Worm (Caenorhabditis elegans) whole organism, L1 larva: Measurements from ENCODE around the gene swip-10.
A peak's percentile ranks its signal among the peaks of the same experiment; 100 is the strongest.

Experiments
- C16A3.4 ChIP-seq: fragments of 150-350 bp; optimal IDR thresholded peaks from 2 replicates; lab custom pipeline; 2014; ENCODE audit warnings: missing biosample characterization, missing genetic modification characterization
- F16B12.6 ChIP-seq: fragments of 150-350 bp; optimal IDR thresholded peaks from 2 replicates; lab custom pipeline; 2014; ENCODE audit warnings: missing biosample characterization, missing genetic modification characterization
- Y116A8C.19 ChIP-seq: sonication (generic microtip); optimal IDR thresholded peaks from 2 replicates; lab custom pipeline; 2016; ENCODE audit warnings: missing compliant biosample characterization, missing genetic modification characterization, borderline replicate concordance
- aha-1 ChIP-seq: fragments of 150-350 bp; optimal IDR thresholded peaks from 2 replicates; lab custom pipeline; 2014; ENCODE audit warnings: missing biosample characterization, missing genetic modification characterization
- aly-2 ChIP-seq: fragments of 150-350 bp; optimal IDR thresholded peaks from 2 replicates; lab custom pipeline; 2014; ENCODE audit warnings: missing biosample characterization, missing genetic modification characterization
- ama-1 ChIP-seq: fragments of 150-350 bp; optimal IDR thresholded peaks from 2 replicates; lab custom pipeline; 2014
- blmp-1 ChIP-seq: fragments of 150-350 bp; optimal IDR thresholded peaks from 2 replicates; lab custom pipeline; 2014; ENCODE audit warnings: missing biosample characterization, missing genetic modification characterization
- ceh-8 ChIP-seq: fragments of 200-800 bp; sonication (Bioruptor generic); optimal IDR thresholded peaks from 2 replicates; lab custom pipeline; 2018; ENCODE audit warnings: mild to moderate bottlenecking, missing genetic modification characterization, moderate library complexity, missing compliant biosample characterization
- ceh-82 ChIP-seq, 3 experiments: fragments of 150-350 bp in 1 of 3; sonication (generic microtip) in 2 of 3; optimal IDR thresholded peaks; 2 replicates each; lab custom pipeline; 2014 to 2017; ENCODE audit warnings: missing biosample characterization in 3 of 3, missing genetic modification characterization in 3 of 3
- dpl-1 ChIP-seq, 3 experiments: fragments of 150-350 bp in 2 of 3; sonication (generic microtip) in 1 of 3; optimal IDR thresholded peaks; 2 replicates each; lab custom pipeline; 2014 to 2017; ENCODE audit warnings: missing biosample characterization in 3 of 3, missing genetic modification characterization in 3 of 3, missing genetic modification reagents in 3 of 3
- dsc-1 ChIP-seq: sonication (generic microtip); optimal IDR thresholded peaks from 2 replicates; lab custom pipeline; 2016; ENCODE audit warnings: mild to moderate bottlenecking, missing genetic modification characterization, missing compliant biosample characterization
- egl-13 ChIP-seq: sonication (generic microtip); optimal IDR thresholded peaks from 2 replicates; lab custom pipeline; 2016; ENCODE audit warnings: missing genotype, missing genetic modification reagents, missing genetic modification characterization, missing compliant biosample characterization
- egl-27 ChIP-seq, 2 experiments: fragments of 150-350 bp in 1 of 2; sonication (generic microtip); optimal IDR thresholded peaks; 3 replicates each; lab custom pipeline; 2017 to 2018; ENCODE audit warnings: missing biosample characterization in 2 of 2, missing genetic modification characterization in 2 of 2, missing genetic modification reagents in 2 of 2
- ets-5 ChIP-seq: fragments of 200-800 bp; sonication (Bioruptor generic); IDR thresholded peaks from 2 replicates; pipeline ENCODE4 v1.3.6; 2022; ENCODE audit warnings: missing genetic modification characterization, missing compliant biosample characterization
- fkh-10 ChIP-seq: sonication (generic microtip); optimal IDR thresholded peaks from 2 replicates; lab custom pipeline; 2017; ENCODE audit warnings: missing biosample characterization, missing genetic modification reagents, missing genetic modification characterization
- fkh-4 ChIP-seq: sonication (generic microtip); optimal IDR thresholded peaks from 2 replicates; lab custom pipeline; 2016; ENCODE audit warnings: missing compliant biosample characterization, missing genetic modification characterization, borderline replicate concordance
- grh-1 ChIP-seq: fragments of 200-800 bp; sonication (Bioruptor generic); IDR thresholded peaks from 2 replicates; pipeline ENCODE4 v1.3.6; 2022; ENCODE audit warnings: missing genetic modification reagents, missing genetic modification characterization, missing compliant biosample characterization
- hlh-17 ChIP-seq: fragments of 200-800 bp; sonication (Bioruptor generic); optimal IDR thresholded peaks from 2 replicates; lab custom pipeline; 2018; ENCODE audit warnings: missing genetic modification characterization, mild to moderate bottlenecking, missing compliant biosample characterization, moderate library complexity, borderline replicate concordance
- hlh-4 ChIP-seq: sonication (generic microtip); optimal IDR thresholded peaks from 2 replicates; lab custom pipeline; 2016; ENCODE audit warnings: mild to moderate bottlenecking, missing genetic modification characterization, missing compliant biosample characterization
- hpl-2 ChIP-seq: fragments of 150-350 bp; optimal IDR thresholded peaks from 2 replicates; lab custom pipeline; 2014; ENCODE audit warnings: missing biosample characterization, missing genetic modification reagents, missing genetic modification characterization
- irx-1 ChIP-seq: sonication (generic microtip); optimal IDR thresholded peaks from 2 replicates; lab custom pipeline; 2016; ENCODE audit warnings: missing genetic modification characterization, missing compliant biosample characterization
- lin-14 ChIP-seq: fragments of 200-800 bp; sonication (Bioruptor generic); optimal IDR thresholded peaks from 2 replicates; lab custom pipeline; 2018; ENCODE audit warnings: mild to moderate bottlenecking, missing genetic modification characterization, moderate library complexity, missing compliant biosample characterization
- lin-15B ChIP-seq: fragments of 150-350 bp; sonication (generic microtip); optimal IDR thresholded peaks from 3 replicates; lab custom pipeline; 2014; ENCODE audit warnings: missing biosample characterization, missing genetic modification characterization
- lin-35 ChIP-seq, 2 experiments: fragments of 150-350 bp; optimal IDR thresholded peaks; 2 replicates each; lab custom pipeline; 2014; ENCODE audit warnings: missing biosample characterization in 2 of 2, missing genetic modification characterization in 2 of 2, missing genetic modification reagents in 2 of 2
- lin-39 ChIP-seq: fragments of 150-350 bp; optimal IDR thresholded peaks from 2 replicates; lab custom pipeline; 2014; ENCODE audit warnings: missing biosample characterization, missing genetic modification reagents, missing genetic modification characterization
- lir-3 ChIP-seq: sonication (generic microtip); optimal IDR thresholded peaks from 2 replicates; lab custom pipeline; 2016; ENCODE audit warnings: mild to moderate bottlenecking, missing genetic modification characterization, moderate library complexity, missing compliant biosample characterization; ENCODE audit not compliant: poor library complexity
- mab-9 ChIP-seq: fragments of 200-800 bp; sonication (Bioruptor generic); IDR thresholded peaks from 2 replicates; pipeline ENCODE4 v1.3.6; 2022; ENCODE audit warnings: missing genetic modification reagents, missing genetic modification characterization, missing compliant biosample characterization
- mep-1 ChIP-seq: fragments of 150-350 bp; optimal IDR thresholded peaks from 2 replicates; lab custom pipeline; 2014; ENCODE audit warnings: missing biosample characterization, missing genetic modification characterization
- nhr-12 ChIP-seq: sonication (generic microtip); optimal IDR thresholded peaks from 2 replicates; lab custom pipeline; 2017; ENCODE audit warnings: missing biosample characterization, missing genetic modification characterization
- nhr-20 ChIP-seq: sonication (generic microtip); optimal IDR thresholded peaks from 2 replicates; lab custom pipeline; 2016; ENCODE audit warnings: mild to moderate bottlenecking, missing genetic modification characterization, missing compliant biosample characterization
- nhr-237 ChIP-seq: fragments of 150-350 bp; optimal IDR thresholded peaks from 2 replicates; lab custom pipeline; 2014; ENCODE audit warnings: missing biosample characterization, missing genetic modification characterization
- nhr-28 ChIP-seq: fragments of 150-350 bp; optimal IDR thresholded peaks from 2 replicates; lab custom pipeline; 2014; ENCODE audit warnings: missing biosample characterization, missing genetic modification characterization
- nhr-47 ChIP-seq: sonication (generic microtip); optimal IDR thresholded peaks from 2 replicates; lab custom pipeline; 2016; ENCODE audit warnings: mild to moderate bottlenecking, missing genetic modification characterization, moderate library complexity, missing compliant biosample characterization
- nhr-71 ChIP-seq: sonication (generic microtip); optimal IDR thresholded peaks from 2 replicates; lab custom pipeline; 2016; ENCODE audit warnings: mild to moderate bottlenecking, missing genetic modification characterization, moderate library complexity, missing compliant biosample characterization
- nhr-76 ChIP-seq: sonication (generic microtip); optimal IDR thresholded peaks from 2 replicates; lab custom pipeline; 2017; ENCODE audit warnings: missing biosample characterization, missing genetic modification characterization
- nhr-84 ChIP-seq: sonication (generic microtip); optimal IDR thresholded peaks from 2 replicates; lab custom pipeline; 2017; ENCODE audit warnings: missing biosample characterization, missing genetic modification characterization
- nhr-85 ChIP-seq: sonication (generic microtip); peaks from one replicate; lab custom pipeline; 2016; ENCODE audit warnings: missing genetic modification characterization, inconsistent platforms, missing compliant biosample characterization
- nhr-90 ChIP-seq: sonication (generic microtip); optimal IDR thresholded peaks from 2 replicates; lab custom pipeline; 2016; ENCODE audit warnings: mild to moderate bottlenecking, missing genetic modification characterization, missing compliant biosample characterization; ENCODE audit not compliant: poor library complexity
- pax-3 ChIP-seq: fragments of 200-800 bp; sonication (Bioruptor generic); optimal IDR thresholded peaks from 2 replicates; lab custom pipeline; 2018; ENCODE audit warnings: mild to moderate bottlenecking, missing genetic modification characterization, moderate library complexity, missing compliant biosample characterization
- rnt-1 ChIP-seq: sonication (generic microtip); optimal IDR thresholded peaks from 2 replicates; lab custom pipeline; 2016; ENCODE audit warnings: mild to moderate bottlenecking, missing genetic modification characterization, moderate library complexity, missing compliant biosample characterization
- skn-1 ChIP-seq: fragments of 150-350 bp; optimal IDR thresholded peaks from 2 replicates; lab custom pipeline; 2014; ENCODE audit warnings: missing biosample characterization, missing genetic modification characterization
- snpc-4 ChIP-seq: fragments of 150-350 bp; optimal IDR thresholded peaks from 2 replicates; lab custom pipeline; 2014; ENCODE audit warnings: missing biosample characterization, missing genetic modification characterization
- snu-23 ChIP-seq: sonication (generic microtip); optimal IDR thresholded peaks from 2 replicates; lab custom pipeline; 2016; ENCODE audit warnings: missing genetic modification characterization, missing compliant biosample characterization
- sox-4 ChIP-seq: sonication (generic microtip); optimal IDR thresholded peaks from 2 replicates; lab custom pipeline; 2016; ENCODE audit warnings: missing genetic modification characterization, missing compliant biosample characterization
- sptf-1 ChIP-seq: fragments of 150-350 bp; optimal IDR thresholded peaks from 2 replicates; lab custom pipeline; 2014; ENCODE audit warnings: missing biosample characterization, missing genetic modification characterization
- swsn-7 ChIP-seq: sonication (generic microtip); optimal IDR thresholded peaks from 2 replicates; lab custom pipeline; 2016; ENCODE audit warnings: missing genetic modification characterization, missing compliant biosample characterization
- tlp-1 ChIP-seq: fragments of 150-350 bp; optimal IDR thresholded peaks from 2 replicates; lab custom pipeline; 2014; ENCODE audit warnings: missing biosample characterization, missing genetic modification characterization
- unc-30 ChIP-seq: sonication (generic microtip); optimal IDR thresholded peaks from 2 replicates; lab custom pipeline; 2017; ENCODE audit warnings: missing biosample characterization, missing genetic modification characterization
- unc-62 ChIP-seq: fragments of 150-350 bp; optimal IDR thresholded peaks from 2 replicates; lab custom pipeline; 2014; ENCODE audit warnings: missing biosample characterization, missing genetic modification reagents, missing genetic modification characterization
- unc-98 ChIP-seq: fragments of 200-800 bp; sonication (Bioruptor generic); IDR thresholded peaks from 2 replicates; pipeline ENCODE4 v1.3.6; 2022; ENCODE audit warnings: missing genetic modification characterization, missing compliant biosample characterization
- xbp-1 ChIP-seq: sonication (generic microtip); optimal IDR thresholded peaks from 2 replicates; lab custom pipeline; 2016; ENCODE audit warnings: missing genetic modification characterization, missing compliant biosample characterization
- zag-1 ChIP-seq: fragments of 150-350 bp; optimal IDR thresholded peaks from 2 replicates; lab custom pipeline; 2014; ENCODE audit warnings: missing biosample characterization, missing genetic modification characterization
- ztf-4 ChIP-seq: fragments of 150-350 bp; optimal IDR thresholded peaks from 2 replicates; lab custom pipeline; 2014; ENCODE audit warnings: missing biosample characterization, missing genetic modification characterization

The swip-10 gene

ce11 chrX:2075169-2075568 lies 42.9 kb downstream of the swip-10 start (continued):
- TF ChIP-seq ama-1 (no peak), lin-35 (GFP tag; optimal IDR thresholded peaks at IDR 0.05; lab: Kevin White, UChicago) (peak; percentile 6 to 40), Y116A8C.19 (tag; lab: Kevin White, UChicago) (no peak), snpc-4 (no peak), ceh-8 (GFP tag; lab: Kevin White, UChicago) (no peak), sptf-1 (tag; lab: Kevin White, UChicago) (no peak), sox-4 (tag; lab: Kevin White, UChicago) (peak; percentile 2), nhr-90 (tag; lab: Kevin White, UChicago) (peak; percentile 27), ztf-4 (no peak), nhr-76 (tag; lab: Kevin White, UChicago) (no peak), hlh-17 (GFP tag; lab: Kevin White, UChicago) (no peak), lin-15B (tag; lab: Kevin White, UChicago) (no peak), grh-1 (no peak), aha-1 (tag; lab: Kevin White, UChicago) (no peak), xbp-1 (tag; lab: Kevin White, UChicago) (no peak), unc-98 (GFP tag; lab: Robert Waterston, UW) (no peak), nhr-85 (peak; percentile 95), nhr-84 (tag; lab: Kevin White, UChicago) (no peak), tlp-1 (tag; lab: Kevin White, UChicago) (no peak), nhr-237 (tag; lab: Kevin White, UChicago) (no peak), lir-3 (no peak), unc-30 (no peak), aly-2 (tag; lab: Kevin White, UChicago) (no peak), irx-1 (tag; lab: Kevin White, UChicago) (peak; percentile 1), zag-1 (tag; lab: Kevin White, UChicago) (no peak), hpl-2 (GFP tag; lab: Kevin White, UChicago) (no peak), hlh-4 (tag; lab: Kevin White, UChicago) (no peak), lin-39 (no peak), dpl-1 (GFP tag; optimal IDR thresholded peaks at IDR 0.05; lab: Kevin White, UChicago) (no peak), ceh-82 (tag; optimal IDR thresholded peaks at IDR 0.05; lab: Kevin White, UChicago) (no peak), nhr-47 (tag; lab: Kevin White, UChicago) (peak; percentile 5), mep-1 (tag; lab: Kevin White, UChicago) (peak; percentile 50), egl-13 (tag; lab: Kevin White, UChicago) (no peak), swsn-7 (tag; lab: Kevin White, UChicago) (no peak), mab-9 (GFP tag; lab: Robert Waterston, UW) (no peak), fkh-10 (GFP tag; lab: Kevin White, UChicago) (no peak), F16B12.6 (no peak), fkh-4 (tag; lab: Kevin White, UChicago) (no peak)

- TF ChIP-seq ceh-82 (tag; optimal IDR thresholded peaks at IDR 0.05; lab: Kevin White, UChicago), result no peak
- peak; percentile 10 for TF ChIP-seq rnt-1 (tag; lab: Kevin White, UChicago)
- no peak for TF ChIP-seq fkh-10 (GFP tag; lab: Kevin White, UChicago)
- TF ChIP-seq dsc-1, result no peak
- TF ChIP-seq tlp-1 (tag; lab: Kevin White, UChicago), result no peak
- peak; percentile 73 for TF ChIP-seq nhr-85
- TF ChIP-seq egl-27 (tag; optimal IDR thresholded peaks at IDR 0.05; lab: Kevin White, UChicago), result no peak
- peak; percentile 18 for TF ChIP-seq nhr-71
- TF ChIP-seq lin-35 (GFP tag; optimal IDR thresholded peaks at IDR 0.05; lab: Kevin White, UChicago), result no peak
- no peak for TF ChIP-seq snpc-4
- no peak for TF ChIP-seq C16A3.4 (tag; lab: Kevin White, UChicago)
- TF ChIP-seq aly-2 (tag; lab: Kevin White, UChicago), result no peak
- peak; percentile 87 for TF ChIP-seq blmp-1 (tag; lab: Kevin White, UChicago)
- TF ChIP-seq hlh-4 (tag; lab: Kevin White, UChicago), result no peak
- no peak for TF ChIP-seq unc-62
- TF ChIP-seq nhr-12 (tag; lab: Kevin White, UChicago), result no peak
- TF ChIP-seq unc-98 (GFP tag; lab: Robert Waterston, UW), result no peak
- TF ChIP-seq pax-3, result no peak
- peak; percentile 26 for TF ChIP-seq nhr-20 (tag; lab: Kevin White, UChicago)
- TF ChIP-seq snu-23 (GFP tag; lab: Kevin White, UChicago), result peak; percentile 45
- peak; percentile 69 for TF ChIP-seq lin-14 (GFP tag; lab: Kevin White, UChicago)
- no peak for TF ChIP-seq lin-15B (tag; lab: Kevin White, UChicago)
- TF ChIP-seq nhr-28 (tag; lab: Kevin White, UChicago), result no peak
- no peak for TF ChIP-seq lir-3
- TF ChIP-seq skn-1 (tag; lab: Kevin White, UChicago), result no peak
- TF ChIP-seq ets-5 (GFP tag; lab: Robert Waterston, UW), result no peak
- TF ChIP-seq grh-1, result no peak
These were observed 44.0 kb downstream of the swip-10 start, which contains the start of gene txdc-12.2 for ce11 chrX:2074055-2074454. Gene txdc-12.2, plus strand, starts transcription at chrX:2074450.
